Fruit fly (Drosophila melanogaster): ENCODE data around the gene CG1662.

The CG1662 gene

DNA sequence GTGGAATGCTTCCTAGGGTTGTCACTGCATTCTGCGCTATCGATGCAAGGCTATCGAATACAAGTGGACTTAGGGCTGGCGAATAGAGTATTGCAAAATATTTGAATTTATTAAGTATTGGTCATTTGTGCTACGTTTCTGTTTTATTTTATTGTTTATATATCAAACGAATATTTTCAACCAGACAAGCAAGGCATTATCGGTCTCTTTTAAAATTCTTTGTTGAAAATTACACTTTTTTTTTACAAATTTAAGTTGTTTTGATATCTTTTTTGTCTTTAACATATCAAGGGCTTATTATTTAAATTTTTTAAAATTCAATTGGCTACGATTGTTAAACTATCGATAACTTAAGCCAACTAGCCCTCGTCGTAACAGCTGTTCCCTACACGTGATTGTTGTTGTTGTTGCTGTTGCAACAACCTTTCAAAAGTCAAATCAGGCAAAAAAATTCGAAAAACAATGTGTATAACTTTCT, at the start of gene CG1662, which contains the start of gene Ype (continued):
- TF ChIP-seq tio (GFP tag; optimal IDR thresholded peaks at IDR 0.05) (peak; percentile 67), peb (GFP tag; IDR thresholded peaks at IDR 0.05) (no peak), Hmx (GFP tag; optimal IDR thresholded peaks at IDR 0.05) (peak; percentile 43), CG12744 (GFP tag; optimal IDR thresholded peaks at IDR 0.05) (peak; percentile 9), dmrt11E (tag; optimal IDR thresholded peaks at IDR 0.05) (peak; percentile 71), B-H1 (GFP tag; IDR thresholded peaks at IDR 0.05) (no peak; the same call in 2 of the 3 replicates), CG4820 (GFP tag; optimal IDR thresholded peaks at IDR 0.05) (peak; percentile 59), Side (GFP tag; optimal IDR thresholded peaks at IDR 0.05) (peak; percentile 27), CG16813 (GFP tag; IDR thresholded peaks at IDR 0.05; ENCODE audit: partially characterized antibody) (peak; percentile 69), sug (tag; optimal IDR thresholded peaks at IDR 0.05) (peak; percentile 75), Optix (GFP tag; IDR thresholded peaks at IDR 0.05) (no peak), kay (GFP tag; optimal IDR thresholded peaks at IDR 0.05) (peak; percentile 63), Oli (tag; optimal IDR thresholded peaks at IDR 0.05) (peak; percentile 61), CG32532 (GFP tag; IDR thresholded peaks at IDR 0.05) (peak; percentile 77), CG10979 (tag; optimal IDR thresholded peaks at IDR 0.05) (peak; percentile 61), ken (GFP tag; IDR thresholded peaks at IDR 0.05) (0 out of 3 replicates have a peak, but pooled peaks have one; percentile 62), Hr3 (GFP tag; optimal IDR thresholded peaks at IDR 0.05) (peak; percentile 80), CG2120 (GFP tag; optimal IDR thresholded peaks at IDR 0.05) (peak; percentile 86), Atf-2 (GFP tag; optimal IDR thresholded peaks at IDR 0.05) (peak; percentile 54), h (optimal IDR thresholded peaks at IDR 0.05) (no peak), ato (GFP tag; IDR thresholded peaks at IDR 0.05; ENCODE audit: partially characterized antibody) (no peak), Doc3 (GFP tag; IDR thresholded peaks at IDR 0.05; ENCODE audit: partially characterized antibody) (peak; percentile 63; the same call in 2 of the 3 replicates), CG15601 (tag; optimal IDR thresholded peaks at IDR 0.05) (peak; percentile 67), cad (GFP tag; optimal IDR thresholded peaks at IDR 0.05) (no peak), CG13624 (GFP tag; optimal IDR thresholded peaks at IDR 0.05) (peak; percentile 67), gcm (GFP tag; optimal IDR thresholded peaks at IDR 0.05) (no peak), sqz (GFP tag; optimal IDR thresholded peaks at IDR 0.05) (peak; percentile 56), pfk (GFP tag; optimal IDR thresholded peaks at IDR 0.05) (no peak), ewg (GFP tag; optimal IDR thresholded peaks at IDR 0.05) (peak; percentile 49), Tbp (GFP tag; optimal IDR thresholded peaks at IDR 0.05) (no peak), CG18619 (GFP tag; optimal IDR thresholded peaks at IDR 0.05) (peak; percentile 65), CG7372 (GFP tag; IDR thresholded peaks at IDR 0.05) (peak; percentile 52; the same call in 1 of the 2 replicates), CG15073 (GFP tag; optimal IDR thresholded peaks at IDR 0.05) (no peak), CG17568 (GFP tag; optimal IDR thresholded peaks at IDR 0.05) (no peak), Mes4 (GFP tag; optimal IDR thresholded peaks at IDR 0.05) (peak; percentile 45), CG6765 (GFP tag; optimal IDR thresholded peaks at IDR 0.05) (peak; percentile 51), CG11696 (GFP tag; IDR thresholded peaks at IDR 0.05) (no peak; the same call in 1 of the 2 replicates), CG11247 (GFP tag; IDR thresholded peaks at IDR 0.05) (peak; percentile 68), CG14050 (GFP tag; IDR thresholded peaks at IDR 0.05) (0 out of 3 replicates have a peak, but pooled peaks have one; percentile 22), CG16863 (GFP tag; optimal IDR thresholded peaks at IDR 0.05) (peak; percentile 52), Sry-δ (GFP tag; optimal IDR thresholded peaks at IDR 0.05) (peak; percentile 71), ERR (GFP tag; optimal IDR thresholded peaks at IDR 0.05) (no peak), nom (GFP tag; optimal IDR thresholded peaks at IDR 0.05) (peak; percentile 21), dan (GFP tag; IDR thresholded peaks at IDR 0.05) (no peak), kni (GFP tag; optimal IDR thresholded peaks at IDR 0.05) (peak; percentile 36), Ptx1 (GFP tag; IDR thresholded peaks at IDR 0.05) (peak; percentile 78), pb (GFP tag; optimal IDR thresholded peaks at IDR 0.05) (peak; percentile 42), Dfd (GFP tag; optimal IDR thresholded peaks at IDR 0.05) (no peak), hbn (GFP tag; IDR thresholded peaks at IDR 0.05; ENCODE audit: partially characterized antibody) (peak; percentile 58), E2f1 (GFP tag; IDR thresholded peaks at IDR 0.05) (peak; percentile 54; the same call in 1 of the 2 replicates), zfh2 (GFP tag; optimal IDR thresholded peaks at IDR 0.05) (peak; percentile 66)

Measured in whole organism, embryonic.